Fruit fly (Drosophila melanogaster) whole organism, wandering third instar larva: Measurements from ENCODE around the gene CG2681.
A peak's percentile ranks its signal among the peaks of the same experiment; 100 is the strongest.

Source experiments
- Abd-B ChIP-seq: fragments of >200 bp; optimal IDR thresholded peaks from 2 replicates; lab custom pipeline; 2017; ENCODE audit warnings: missing biosample characterization, missing genetic modification characterization
- Dfd ChIP-seq: fragments of >200 bp; optimal IDR thresholded peaks from 2 replicates; lab custom pipeline; 2017; ENCODE audit warnings: missing biosample characterization, missing genetic modification characterization
- Hr78 ChIP-seq: fragments of >200 bp; optimal IDR thresholded peaks from 2 replicates; lab custom pipeline; 2017; ENCODE audit warnings: missing biosample characterization, missing genetic modification characterization
- Mio ChIP-seq: sonication (Bioruptor generic); optimal IDR thresholded peaks from 2 replicates; lab custom pipeline; 2016; ENCODE audit warnings: missing biosample characterization, missing genetic modification characterization
- OdsH ChIP-seq: fragments of 200-800 bp; sonication (Bioruptor generic); optimal IDR thresholded peaks from 2 replicates; lab custom pipeline; 2016; ENCODE audit warnings: missing biosample characterization, mild to moderate bottlenecking, missing genetic modification characterization
- br ChIP-seq: fragments of 200-800 bp; sonication (Bioruptor generic); optimal IDR thresholded peaks from 2 replicates; lab custom pipeline; 2016; ENCODE audit warnings: missing biosample characterization, missing genetic modification characterization
- jim ChIP-seq: fragments of 175-275, 200-325 bp; sonication (Bioruptor generic); optimal IDR thresholded peaks from 2 replicates; lab custom pipeline; 2016; ENCODE audit warnings: missing biosample characterization, mild to moderate bottlenecking, missing genetic modification characterization

dm6 chrX:2703693-2704092, 4.8 kb upstream of the CG2681 start, which contains the start of gene Ugalt:
- TF ChIP-seq Mio (GFP tag; lab: Kevin White, UChicago) (peak; percentile 99), Abd-B (GFP tag; lab: Kevin White, UChicago) (no peak), jim (GFP tag; lab: Kevin White, UChicago) (peak; percentile 99), Dfd (peak; percentile 97), OdsH (GFP tag; lab: Kevin White, UChicago) (peak; percentile 100), Hr78 (GFP tag; lab: Kevin White, UChicago) (no peak), br (GFP tag; lab: Kevin White, UChicago) (peak; percentile 100)
